Worm (Caenorhabditis elegans) whole organism, young adult: ENCODE results near the gene D1014.2.

Experiments
- B0035.1 ChIP-seq: sonication (generic microtip); optimal IDR thresholded peaks from 2 replicates; lab custom pipeline; 2016; ENCODE audit warnings: missing genetic modification characterization, mild to moderate bottlenecking, missing compliant biosample characterization, missing genotype, missing genetic modification reagents
- B0261.1 ChIP-seq: sonication (generic microtip); optimal IDR thresholded peaks from 2 replicates; lab custom pipeline; 2016; ENCODE audit warnings: mild to moderate bottlenecking, missing genetic modification characterization, moderate library complexity, missing compliant biosample characterization
- C17E4.6 ChIP-seq: fragments of 200-800 bp; sonication (Bioruptor generic); IDR thresholded peaks from 2 replicates; pipeline ENCODE4 v1.3.6; 2022; ENCODE audit warnings: missing genetic modification reagents, missing genetic modification characterization, missing compliant biosample characterization
- D2030.7 ChIP-seq: fragments of 200-800 bp; sonication (Bioruptor generic); IDR thresholded peaks from 2 replicates; pipeline ENCODE4 v1.3.6; 2022; ENCODE audit warnings: missing genetic modification reagents, missing genetic modification characterization, missing compliant biosample characterization
- F10E7.11 ChIP-seq: sonication (generic microtip); optimal IDR thresholded peaks from 2 replicates; lab custom pipeline; 2017; ENCODE audit warnings: mild to moderate bottlenecking, missing genetic modification characterization, moderate library complexity, missing compliant biosample characterization
- F23B12.7 ChIP-seq: sonication (generic microtip); optimal IDR thresholded peaks from 2 replicates; lab custom pipeline; 2017; ENCODE audit warnings: missing genetic modification characterization, mild to moderate bottlenecking, missing compliant biosample characterization, antibody characterized with exemption, moderate library complexity; ENCODE audit not compliant: insufficient read depth
- F37B4.10 ChIP-seq: fragments of 200-800 bp; sonication (Bioruptor generic); IDR thresholded peaks from 2 replicates; pipeline ENCODE4 v1.3.6; 2022; ENCODE audit warnings: missing genetic modification characterization, missing compliant biosample characterization
- Y95B8A.8 ChIP-seq: fragments of 200-800 bp; sonication (Bioruptor generic); IDR thresholded peaks from 2 replicates; pipeline ENCODE4 v1.3.6; 2022; ENCODE audit warnings: missing genetic modification reagents, missing genetic modification characterization, missing compliant biosample characterization
- bed-2 ChIP-seq: fragments of 200-800 bp; sonication (Bioruptor generic); IDR thresholded peaks from 2 replicates; pipeline ENCODE4 v1.3.6; 2022; ENCODE audit warnings: missing genetic modification reagents, missing genetic modification characterization, missing compliant biosample characterization
- cebp-1 ChIP-seq, 2 experiments: fragments of 200-800 bp in 1 of 2; sonication (Bioruptor generic) in 1 of 2; sonication (generic microtip) in 1 of 2; IDR thresholded peaks in 1 of 2; optimal IDR thresholded peaks in 1 of 2; 2 replicates each; pipeline versions ENCODE4 v1.3.6 to Lab custom; 2017 to 2022; ENCODE audit warnings: missing compliant biosample characterization in 2 of 2, missing genetic modification characterization in 2 of 2, mild to moderate bottlenecking in 1 of 2, missing genetic modification reagents in 1 of 2, moderate library complexity in 1 of 2
- ceh-27 ChIP-seq: fragments of 200-800 bp; sonication (Bioruptor generic); optimal IDR thresholded peaks from 2 replicates; lab custom pipeline; 2018; ENCODE audit warnings: mild to moderate bottlenecking, missing genetic modification characterization, moderate library complexity, missing compliant biosample characterization
- ceh-91 ChIP-seq: fragments of 200-800 bp; sonication (Bioruptor generic); IDR thresholded peaks from 2 replicates; pipeline ENCODE4 v1.3.6; 2022; ENCODE audit warnings: missing genetic modification reagents, missing genetic modification characterization, missing compliant biosample characterization
- chd-7 ChIP-seq: sonication (generic microtip); optimal IDR thresholded peaks from 2 replicates; lab custom pipeline; 2016; ENCODE audit warnings: mild to moderate bottlenecking, missing genetic modification characterization, moderate library complexity, missing compliant biosample characterization
- dox-1 ChIP-seq: fragments of 200-800 bp; sonication (Bioruptor generic); IDR thresholded peaks from 2 replicates; pipeline ENCODE4 v1.3.6; 2022; ENCODE audit warnings: missing genetic modification reagents, missing genetic modification characterization, missing compliant biosample characterization
- dpl-1 ChIP-seq: fragments of 150-350 bp; optimal IDR thresholded peaks from 2 replicates; lab custom pipeline; 2014; ENCODE audit warnings: missing biosample characterization, missing genetic modification reagents, missing genetic modification characterization
- ekl-4 ChIP-seq: fragments of 200-800 bp; sonication (Bioruptor generic); IDR thresholded peaks from 2 replicates; pipeline ENCODE4 v1.3.6; 2022; ENCODE audit warnings: missing genetic modification reagents, missing genetic modification characterization, missing compliant biosample characterization
- ets-4 ChIP-seq: fragments of 200-800 bp; sonication (Bioruptor generic); optimal IDR thresholded peaks from 2 replicates; lab custom pipeline; 2018; ENCODE audit warnings: mild to moderate bottlenecking, missing genetic modification characterization, missing compliant biosample characterization
- hrde-1 ChIP-seq: sonication (generic microtip); optimal IDR thresholded peaks from 2 replicates; lab custom pipeline; 2016; ENCODE audit warnings: missing genetic modification characterization, mild to moderate bottlenecking, missing compliant biosample characterization, moderate library complexity, missing genotype, missing genetic modification reagents, borderline replicate concordance
- let-526 ChIP-seq: fragments of 200-800 bp; sonication (Bioruptor generic); IDR thresholded peaks from 2 replicates; pipeline ENCODE4 v1.3.6; 2022; ENCODE audit warnings: missing genetic modification reagents, missing genetic modification characterization, missing compliant biosample characterization
- madf-6 ChIP-seq: fragments of 200-800 bp; sonication (Bioruptor generic); IDR thresholded peaks from 2 replicates; pipeline ENCODE4 v1.3.6; 2022; ENCODE audit warnings: missing genetic modification reagents, missing genetic modification characterization, missing compliant biosample characterization
- madf-8 ChIP-seq: fragments of 200-800 bp; sonication (Bioruptor generic); conservative IDR thresholded peaks from 2 replicates; pipeline ENCODE4 v1.3.6; 2022; ENCODE audit warnings: missing genetic modification reagents, missing genetic modification characterization, missing compliant biosample characterization
- nhr-90 ChIP-seq: sonication (generic microtip); optimal IDR thresholded peaks from 2 replicates; lab custom pipeline; 2016; ENCODE audit warnings: missing genotype, mild to moderate bottlenecking, missing genetic modification characterization, missing compliant biosample characterization
- rec-8 ChIP-seq, 2 experiments: sonication (generic microtip); optimal IDR thresholded peaks; 2 replicates each; lab custom pipeline; 2016; ENCODE audit warnings: mild to moderate bottlenecking in 2 of 2, missing genetic modification characterization in 2 of 2, missing genetic modification reagents in 2 of 2, missing genotype in 2 of 2, missing biosample characterization in 1 of 2, missing compliant biosample characterization in 1 of 2, moderate library complexity in 1 of 2
- repo-1 ChIP-seq: sonication (generic microtip); optimal IDR thresholded peaks from 2 replicates; lab custom pipeline; 2017; ENCODE audit warnings: mild to moderate bottlenecking, missing genetic modification characterization, missing compliant biosample characterization
- rpc-1 ChIP-seq, 2 experiments: fragments of 150-350 bp in 1 of 2; sonication (generic microtip) in 1 of 2; optimal IDR thresholded peaks; 2 replicates each; lab custom pipeline; 2014 to 2018; ENCODE audit warnings: missing biosample characterization in 1 of 2, missing genetic modification characterization in 1 of 2, missing genetic modification reagents in 1 of 2, missing genotype in 1 of 2
- snpc-4 ChIP-seq, 5 experiments: fragments of 150-350 bp in 1 of 5; sonication (generic microtip) in 4 of 5; optimal IDR thresholded peaks; 2 replicates each; lab custom pipeline; 2014 to 2018; ENCODE audit warnings: missing genetic modification characterization in 5 of 5, missing biosample characterization in 3 of 5, antibody characterized with exemption in 2 of 5, mild to moderate bottlenecking in 2 of 5, missing compliant biosample characterization in 2 of 5, missing genotype in 2 of 5, moderate library complexity in 2 of 5, missing genetic modification reagents in 1 of 5
- somi-1 ChIP-seq: fragments of 200-800 bp; sonication (Bioruptor generic); optimal IDR thresholded peaks from 2 replicates; lab custom pipeline; 2018; ENCODE audit warnings: mild to moderate bottlenecking, missing genetic modification characterization, missing compliant biosample characterization
- tbp1 ChIP-seq: fragments of 200-800 bp; sonication (Bioruptor generic); optimal IDR thresholded peaks from 2 replicates; lab custom pipeline; 2018; ENCODE audit warnings: mild to moderate bottlenecking, missing genetic modification characterization, missing compliant biosample characterization
- unc-130 ChIP-seq: sonication (generic microtip); optimal IDR thresholded peaks from 2 replicates; lab custom pipeline; 2016; ENCODE audit warnings: missing genetic modification reagents, missing genetic modification characterization, missing compliant biosample characterization
- xnd-1 ChIP-seq: sonication (generic microtip); optimal IDR thresholded peaks from 2 replicates; lab custom pipeline; 2016; ENCODE audit warnings: missing genotype, missing genetic modification reagents, missing genetic modification characterization, missing compliant biosample characterization
- ztf-18 ChIP-seq: sonication (generic microtip); optimal IDR thresholded peaks from 2 replicates; lab custom pipeline; 2016; ENCODE audit warnings: missing genotype, mild to moderate bottlenecking, missing genetic modification characterization, missing compliant biosample characterization
- ztf-26 ChIP-seq: sonication (generic microtip); optimal IDR thresholded peaks from 2 replicates; lab custom pipeline; 2017; ENCODE audit warnings: missing genetic modification characterization, missing compliant biosample characterization
- ztf-28 ChIP-seq: fragments of 200-800 bp; sonication (Bioruptor generic); IDR thresholded peaks from 2 replicates; pipeline ENCODE4 v1.3.6; 2022; ENCODE audit warnings: missing genetic modification reagents, missing genetic modification characterization, missing compliant biosample characterization
- ztf-3 ChIP-seq: fragments of 200-800 bp; sonication (Bioruptor generic); optimal IDR thresholded peaks from 2 replicates; lab custom pipeline; 2018; ENCODE audit warnings: mild to moderate bottlenecking, missing genetic modification characterization, missing compliant biosample characterization
- ztf-6 ChIP-seq: fragments of 200-800 bp; sonication (Bioruptor generic); IDR thresholded peaks from 2 replicates; pipeline ENCODE4 v1.3.6; 2022; ENCODE audit warnings: missing genetic modification reagents, missing genetic modification characterization, missing compliant biosample characterization

D1014.2 gene

ce11 chrV:8143605-8144004 lies at the start of gene D1014.2:
Gene D1014.2, plus strand, starts transcription at chrV:8143905.
- TF ChIP-seq cebp-1 (GFP tag; IDR thresholded peaks at IDR 0.05; lab: Robert Waterston, UW) (no peak), cebp-1 (tag; optimal IDR thresholded peaks at IDR 0.05; lab: Kevin White, UChicago) (no peak), Y95B8A.8 (GFP tag; lab: Robert Waterston, UW) (no peak), F10E7.11 (tag; lab: Kevin White, UChicago) (no peak), D2030.7 (GFP tag; lab: Robert Waterston, UW) (no peak), tbp1 (no peak), ztf-28 (no peak), snpc-4 (GFP tag; optimal IDR thresholded peaks at IDR 0.05; lab: Kevin White, UChicago) (no peak), snpc-4 (tag; optimal IDR thresholded peaks at IDR 0.05; lab: Kevin White, UChicago) (no peak)
- TF ChIP-seq, all 124 proteins: peak for 0

- TF ChIP-seq hrde-1, result no peak
- TF ChIP-seq B0035.1 (tag; lab: Kevin White, UChicago), result no peak
- no peak for TF ChIP-seq somi-1
- no peak for TF ChIP-seq ceh-27 (GFP tag; lab: Kevin White, UChicago)
- no peak for TF ChIP-seq repo-1 (tag; lab: Kevin White, UChicago)
- no peak for TF ChIP-seq C17E4.6
- no peak for TF ChIP-seq F23B12.7 (tag; lab: Kevin White, UChicago)
- no peak for TF ChIP-seq madf-8 (GFP tag; lab: Robert Waterston, UW)
- no peak for TF ChIP-seq B0261.1 (tag; lab: Kevin White, UChicago)
- no peak for TF ChIP-seq ceh-91 (GFP tag; lab: Robert Waterston, UW)
- no peak for TF ChIP-seq ets-4 (GFP tag; lab: Kevin White, UChicago)
- no peak for TF ChIP-seq rpc-1 (optimal IDR thresholded peaks at IDR 0.05; lab: Kevin White, UChicago)
- no peak for TF ChIP-seq rpc-1 (tag; optimal IDR thresholded peaks at IDR 0.05; lab: Kevin White, UChicago)
- TF ChIP-seq xnd-1 (tag; lab: Kevin White, UChicago), result no peak
- TF ChIP-seq chd-7 (tag; lab: Kevin White, UChicago), result no peak
- no peak for TF ChIP-seq bed-2 (GFP tag; lab: Robert Waterston, UW)
- no peak for TF ChIP-seq rec-8 (tag; optimal IDR thresholded peaks at IDR 0.05; lab: Kevin White, UChicago)
- no peak for TF ChIP-seq F37B4.10 (GFP tag; lab: Robert Waterston, UW)
- TF ChIP-seq dpl-1 (GFP tag; lab: Kevin White, UChicago), result no peak
- TF ChIP-seq ztf-3 (GFP tag; lab: Kevin White, UChicago), result no peak
- TF ChIP-seq, all 124 proteins: peak for 0
These were observed 48.3 kb upstream of the D1014.2 start, which contains the start of gene str-146 for ce11 chrV:8095378-8095777. Gene str-146, minus strand, starts transcription at chrV:8095478.

ce11 chrV:8098239-8098638 lies 45.5 kb upstream of the D1014.2 start, which contains the start of gene str-145:
Gene str-145, minus strand, starts transcription at chrV:8098339.
- TF ChIP-seq ekl-4 (GFP tag; lab: Robert Waterston, UW) (no peak), nhr-90 (tag; lab: Kevin White, UChicago) (no peak), ceh-91 (GFP tag; lab: Robert Waterston, UW) (no peak), cebp-1 (GFP tag; IDR thresholded peaks at IDR 0.05; lab: Robert Waterston, UW) (no peak), cebp-1 (tag; optimal IDR thresholded peaks at IDR 0.05; lab: Kevin White, UChicago) (no peak), ztf-18 (tag; lab: Kevin White, UChicago) (no peak), let-526 (GFP tag; lab: Robert Waterston, UW) (no peak), dox-1 (no peak), rpc-1 (optimal IDR thresholded peaks at IDR 0.05; lab: Kevin White, UChicago) (no peak), rpc-1 (tag; optimal IDR thresholded peaks at IDR 0.05; lab: Kevin White, UChicago) (no peak), ztf-6 (GFP tag; lab: Robert Waterston, UW) (no peak), xnd-1 (tag; lab: Kevin White, UChicago) (no peak), bed-2 (GFP tag; lab: Robert Waterston, UW) (no peak), hrde-1 (no peak), madf-6 (no peak), dpl-1 (GFP tag; lab: Kevin White, UChicago) (no peak), D2030.7 (GFP tag; lab: Robert Waterston, UW) (no peak), unc-130 (no peak), ztf-26 (no peak)
